Fruit fly (Drosophila melanogaster): ENCODE measurements around the gene cv-c.

cv-c gene

dm6 chr3R:14413406-14414043, 68.0 kb downstream of the cv-c start (continued):
- peak; percentile 91 for TF ChIP-seq Smox (GFP tag; optimal IDR thresholded peaks at IDR 0.05)
- peak; percentile 80 for TF ChIP-seq CG8119 (GFP tag; IDR thresholded peaks at IDR 0.05)
- peak; percentile 94 for TF ChIP-seq CG34406 (GFP tag; optimal IDR thresholded peaks at IDR 0.05)
- TF ChIP-seq CG8632 (GFP tag; optimal IDR thresholded peaks at IDR 0.05): peak; percentile 91
- TF ChIP-seq CG11762 (GFP tag; optimal IDR thresholded peaks at IDR 0.05; ENCODE audit: insufficient read depth): peak; percentile 85
- TF ChIP-seq net (GFP tag; optimal IDR thresholded peaks at IDR 0.05): peak; percentile 95
- TF ChIP-seq vri (GFP tag; optimal IDR thresholded peaks at IDR 0.05): peak; percentile 90
- TF ChIP-seq OdsH (GFP tag; optimal IDR thresholded peaks at IDR 0.05): peak; percentile 94
- TF ChIP-seq Hr38 (GFP tag; optimal IDR thresholded peaks at IDR 0.05): no peak

dm6 chr3R:14410396-14410795, 71.1 kb downstream of the cv-c start:
- peak; percentile 41 for TF ChIP-seq CG3032 (tag; optimal IDR thresholded peaks at IDR 0.05)
- TF ChIP-seq fd59A (GFP tag; optimal IDR thresholded peaks at IDR 0.05): no peak
- TF ChIP-seq spab (GFP tag; optimal IDR thresholded peaks at IDR 0.05): peak; percentile 38
- no peak for TF ChIP-seq Hr38 (GFP tag; optimal IDR thresholded peaks at IDR 0.05)
- no peak for TF ChIP-seq CG11294 (GFP tag; IDR thresholded peaks at IDR 0.05)
- TF ChIP-seq CG8119 (GFP tag; IDR thresholded peaks at IDR 0.05): no peak
- peak; percentile 87 for TF ChIP-seq Eip78C (GFP tag)
- TF ChIP-seq fd85E (GFP tag; optimal IDR thresholded peaks at IDR 0.05): no peak
- no peak for TF ChIP-seq CG7368 (GFP tag; optimal IDR thresholded peaks at IDR 0.05)
- no peak for TF ChIP-seq Smox (GFP tag; optimal IDR thresholded peaks at IDR 0.05)
- TF ChIP-seq salr (GFP tag; optimal IDR thresholded peaks at IDR 0.05): no peak
- TF ChIP-seq CG11902 (GFP tag; optimal IDR thresholded peaks at IDR 0.05): no peak
- TF ChIP-seq CG31627 (GFP tag; optimal IDR thresholded peaks at IDR 0.05): no peak
- no peak for TF ChIP-seq Eip75B (GFP tag; optimal IDR thresholded peaks at IDR 0.05)
- no peak for TF ChIP-seq Ets21C (GFP tag; optimal IDR thresholded peaks at IDR 0.05)
- peak; percentile 33 for TF ChIP-seq CG3919 (GFP tag; optimal IDR thresholded peaks at IDR 0.05)
- TF ChIP-seq CG8319 (GFP tag; optimal IDR thresholded peaks at IDR 0.05): no peak
- TF ChIP-seq Gug (GFP tag; IDR thresholded peaks at IDR 0.05): no peak
- TF ChIP-seq Ets96B (tag; optimal IDR thresholded peaks at IDR 0.05): peak; percentile 62
- TF ChIP-seq CG1621 (tag; optimal IDR thresholded peaks at IDR 0.05): no peak
- peak; percentile 16 for TF ChIP-seq pdm3 (GFP tag; optimal IDR thresholded peaks at IDR 0.05)
- TF ChIP-seq net (GFP tag; optimal IDR thresholded peaks at IDR 0.05): peak; percentile 2
- no peak for TF ChIP-seq dac (GFP tag; optimal IDR thresholded peaks at IDR 0.05)
- peak; percentile 33 for TF ChIP-seq CG8632 (GFP tag; optimal IDR thresholded peaks at IDR 0.05)
- peak; percentile 32 for TF ChIP-seq CG10669 (GFP tag; optimal IDR thresholded peaks at IDR 0.05)
- no peak for TF ChIP-seq Met (GFP tag; optimal IDR thresholded peaks at IDR 0.05)
- peak; percentile 3 for TF ChIP-seq CG6808 (GFP tag; optimal IDR thresholded peaks at IDR 0.05)
- no peak for TF ChIP-seq CG11762 (GFP tag; optimal IDR thresholded peaks at IDR 0.05; ENCODE audit: insufficient read depth)
- TF ChIP-seq esn (GFP tag; optimal IDR thresholded peaks at IDR 0.05): peak; percentile 19
- no peak for TF ChIP-seq Sox102F (GFP tag; optimal IDR thresholded peaks at IDR 0.05)
- TF ChIP-seq CG15336 (GFP tag; IDR thresholded peaks at IDR 0.05): no peak
- TF ChIP-seq CG4318 (GFP tag; optimal IDR thresholded peaks at IDR 0.05): no peak
- no peak for TF ChIP-seq Sox14 (GFP tag; optimal IDR thresholded peaks at IDR 0.05)
- TF ChIP-seq CG9139 (GFP tag; optimal IDR thresholded peaks at IDR 0.05): no peak
- no peak for TF ChIP-seq lz (GFP tag; optimal IDR thresholded peaks at IDR 0.05)
- peak; percentile 12 for TF ChIP-seq CG34406 (GFP tag; optimal IDR thresholded peaks at IDR 0.05)
- TF ChIP-seq topi (GFP tag; optimal IDR thresholded peaks at IDR 0.05): no peak
- TF ChIP-seq Eip93F (GFP tag; optimal IDR thresholded peaks at IDR 0.05): no peak
- no peak for TF ChIP-seq Hr4 (GFP tag; optimal IDR thresholded peaks at IDR 0.05)
- TF ChIP-seq cyc (GFP tag; optimal IDR thresholded peaks at IDR 0.05): no peak
- peak; percentile 39 for TF ChIP-seq achi (GFP tag; optimal IDR thresholded peaks at IDR 0.05)
- TF ChIP-seq CG6276 (GFP tag; optimal IDR thresholded peaks at IDR 0.05): no peak
- TF ChIP-seq CG32006 (GFP tag; optimal IDR thresholded peaks at IDR 0.05): no peak
- TF ChIP-seq OdsH (GFP tag; optimal IDR thresholded peaks at IDR 0.05): peak; percentile 29
- TF ChIP-seq CG16779 (tag; optimal IDR thresholded peaks at IDR 0.05): no peak
- no peak for TF ChIP-seq vri (GFP tag; optimal IDR thresholded peaks at IDR 0.05)
- peak; percentile 12 to 19 for TF ChIP-seq ss (GFP tag; optimal IDR thresholded peaks at IDR 0.05)
- no peak for TF ChIP-seq CG6854 (GFP tag; optimal IDR thresholded peaks at IDR 0.05)

All from whole organism, prepupa.